Fruit fly (Drosophila melanogaster): ENCODE results near the gene CG13895.

The CG13895 gene

dm6 chr3L:680258-680657 lies 27.7 kb downstream of the CG13895 start, which contains the start of gene CG17129 (continued):
- TF ChIP-seq ewg (GFP tag; optimal IDR thresholded peaks at IDR 0.05) (peak; percentile 90), emc (GFP tag; optimal IDR thresholded peaks at IDR 0.05) (peak; percentile 56), Rfx (GFP tag; IDR thresholded peaks at IDR 0.05) (peak; percentile 86), ab (GFP tag; optimal IDR thresholded peaks at IDR 0.05) (no peak), CG10366 (GFP tag; IDR thresholded peaks at IDR 0.05) (peak; percentile 67), Oli (tag; optimal IDR thresholded peaks at IDR 0.05) (peak; percentile 55), kay (GFP tag; optimal IDR thresholded peaks at IDR 0.05) (peak; percentile 74), CG4820 (GFP tag; optimal IDR thresholded peaks at IDR 0.05) (peak; percentile 73), al (GFP tag; IDR thresholded peaks at IDR 0.05) (peak; percentile 71), Stat92E (GFP tag; optimal IDR thresholded peaks at IDR 0.05) (peak in 1 of 3 experiments; percentile 44), CG10654 (GFP tag; optimal IDR thresholded peaks at IDR 0.05) (peak; percentile 66), Ravus (GFP tag; IDR thresholded peaks at IDR 0.05) (no peak), CG13624 (GFP tag; optimal IDR thresholded peaks at IDR 0.05) (peak; percentile 85), Trl (optimal IDR thresholded peaks at IDR 0.05) (no peak), Trl (GFP tag; optimal IDR thresholded peaks at IDR 0.05) (peak; percentile 84), CG18011 (GFP tag; optimal IDR thresholded peaks at IDR 0.05) (peak; percentile 55), Dad (GFP tag; optimal IDR thresholded peaks at IDR 0.05) (peak; percentile 83), Pdp1 (GFP tag; optimal IDR thresholded peaks at IDR 0.05) (peak in 1 of 2 experiments; percentile 85), pros (GFP tag; optimal IDR thresholded peaks at IDR 0.05) (peak; percentile 45), dimm (GFP tag; IDR thresholded peaks at IDR 0.05) (no peak), ato (GFP tag; IDR thresholded peaks at IDR 0.05; ENCODE audit: partially characterized antibody) (peak; percentile 68; the same call in 1 of the 2 replicates), PHDP (tag; optimal IDR thresholded peaks at IDR 0.05) (no peak), lov (optimal IDR thresholded peaks at IDR 0.05) (no peak), lov (GFP tag; IDR thresholded peaks at IDR 0.05) (no peak), CG13123 (GFP tag; optimal IDR thresholded peaks at IDR 0.05) (peak; percentile 48), HLH3B (GFP tag; IDR thresholded peaks at IDR 0.05) (peak; percentile 74), CG3847 (GFP tag; IDR thresholded peaks at IDR 0.05) (peak; percentile 78), CG6683 (GFP tag; optimal IDR thresholded peaks at IDR 0.05) (peak; percentile 14), CG6765 (GFP tag; optimal IDR thresholded peaks at IDR 0.05) (peak; percentile 10), pzg (GFP tag; optimal IDR thresholded peaks at IDR 0.05) (peak; percentile 66), CG4360 (GFP tag; IDR thresholded peaks at IDR 0.05) (no peak), CG42726 (GFP tag; IDR thresholded peaks at IDR 0.05; ENCODE audit: partially characterized antibody) (peak; percentile 39; the same call in 1 of the 2 replicates), disco-r (GFP tag; optimal IDR thresholded peaks at IDR 0.05) (peak; percentile 34), fd96Cb (tag; optimal IDR thresholded peaks at IDR 0.05) (peak; percentile 70), CG3726 (GFP tag; IDR thresholded peaks at IDR 0.05) (no peak), hb (GFP tag; IDR thresholded peaks at IDR 0.05; ENCODE audit: partially characterized antibody) (peak; percentile 91), CG43689 (GFP tag; IDR thresholded peaks at IDR 0.05) (no peak), Doc2 (GFP tag; IDR thresholded peaks at IDR 0.05) (no peak), gcm2 (GFP tag; optimal IDR thresholded peaks at IDR 0.05) (peak; percentile 43), CG4328 (GFP tag; optimal IDR thresholded peaks at IDR 0.05) (peak; percentile 69), yki (optimal IDR thresholded peaks at IDR 0.05) (no peak), slbo (GFP tag; IDR thresholded peaks at IDR 0.05) (peak; percentile 84), CG11560 (tag; IDR thresholded peaks at IDR 0.05) (peak; percentile 43; the same call in 2 of the 3 replicates), chinmo (GFP tag; IDR thresholded peaks at IDR 0.05; ENCODE audit: partially characterized antibody) (0 out of 4 replicates have a peak, but pooled peaks have one; percentile 75), Meics (GFP tag; optimal IDR thresholded peaks at IDR 0.05) (peak; percentile 61), CG31365 (tag; optimal IDR thresholded peaks at IDR 0.05) (peak; percentile 16), trh (GFP tag; optimal IDR thresholded peaks at IDR 0.05) (peak; percentile 47), CG10267 (tag; optimal IDR thresholded peaks at IDR 0.05) (peak; percentile 89), ind (GFP tag; optimal IDR thresholded peaks at IDR 0.05) (peak; percentile 82), CG32532 (GFP tag; IDR thresholded peaks at IDR 0.05) (peak; percentile 74), eve (GFP tag; optimal IDR thresholded peaks at IDR 0.05) (no peak), Elba2 (GFP tag; optimal IDR thresholded peaks at IDR 0.05) (peak; percentile 48)

Data from whole organism, embryonic.